Fruit fly (Drosophila melanogaster): Measurements from ENCODE around the gene slgA.

slgA gene

dm6 chrX:21375595-21376047 is 1.8 kb downstream of the slgA start (continued):
- TF ChIP-seq HLH3B (GFP tag; IDR thresholded peaks at IDR 0.05) (0 out of 2 replicates have a peak, but pooled peaks have one; percentile 13), lilli (GFP tag; optimal IDR thresholded peaks at IDR 0.05) (peak; percentile 28), Gug (GFP tag; IDR thresholded peaks at IDR 0.05) (peak; percentile 36; the same call in 1 of the 4 replicates), Lpt (GFP tag; optimal IDR thresholded peaks at IDR 0.05) (no peak), vvl (GFP tag; IDR thresholded peaks at IDR 0.05) (peak; percentile 46; the same call in 1 of the 2 replicates), tup (GFP tag; optimal IDR thresholded peaks at IDR 0.05) (no peak), E2f2 (GFP tag; IDR thresholded peaks at IDR 0.05) (peak; percentile 26; the same call in 1 of the 2 replicates), CG6689 (GFP tag; IDR thresholded peaks at IDR 0.05) (peak; percentile 43; the same call in 1 of the 2 replicates), CG6683 (GFP tag; optimal IDR thresholded peaks at IDR 0.05) (peak; percentile 11), Elba2 (GFP tag; optimal IDR thresholded peaks at IDR 0.05) (no peak), crol (GFP tag; IDR thresholded peaks at IDR 0.05) (peak; percentile 27; the same call in 1 of the 2 replicates), CG17359 (tag; optimal IDR thresholded peaks at IDR 0.05) (peak; percentile 41), CG15479 (GFP tag; optimal IDR thresholded peaks at IDR 0.05) (no peak), Hsf (GFP tag; optimal IDR thresholded peaks at IDR 0.05) (no peak), sug (tag; optimal IDR thresholded peaks at IDR 0.05) (peak; percentile 30), gem (tag; optimal IDR thresholded peaks at IDR 0.05) (peak; percentile 75), Dfd (GFP tag; optimal IDR thresholded peaks at IDR 0.05) (no peak), ro (GFP tag; IDR thresholded peaks at IDR 0.05) (no peak), CG10147 (GFP tag; optimal IDR thresholded peaks at IDR 0.05) (peak; percentile 49), CG15514 (GFP tag; optimal IDR thresholded peaks at IDR 0.05) (peak; percentile 34), CG4820 (GFP tag; optimal IDR thresholded peaks at IDR 0.05) (no peak), D (optimal IDR thresholded peaks at IDR 0.05) (no peak), D (GFP tag; optimal IDR thresholded peaks at IDR 0.05) (no peak), nom (GFP tag; optimal IDR thresholded peaks at IDR 0.05) (no peak), disco-r (GFP tag; optimal IDR thresholded peaks at IDR 0.05) (no peak), slbo (GFP tag; IDR thresholded peaks at IDR 0.05) (peak; percentile 63), ci (GFP tag; IDR thresholded peaks at IDR 0.05) (no peak), CG17912 (GFP tag; optimal IDR thresholded peaks at IDR 0.05) (no peak), Bteb2 (GFP tag; optimal IDR thresholded peaks at IDR 0.05) (no peak), Bgb (GFP tag; IDR thresholded peaks at IDR 0.05; ENCODE audit: partially characterized antibody) (no peak), esg (GFP tag; conservative IDR thresholded peaks at IDR 0.05) (no peak), CG11560 (tag; IDR thresholded peaks at IDR 0.05) (no peak), zfh2 (GFP tag; optimal IDR thresholded peaks at IDR 0.05) (no peak), CG8089 (GFP tag; optimal IDR thresholded peaks at IDR 0.05) (no peak), ara (GFP tag; IDR thresholded peaks at IDR 0.05) (no peak), CG32532 (GFP tag; IDR thresholded peaks at IDR 0.05) (peak; percentile 59), CG1832 (GFP tag; optimal IDR thresholded peaks at IDR 0.05) (no peak), unc-4 (GFP tag; IDR thresholded peaks at IDR 0.05; ENCODE audit: partially characterized antibody) (no peak), ssp (GFP tag; IDR thresholded peaks at IDR 0.05) (no peak), Hr39 (optimal IDR thresholded peaks at IDR 0.05) (no peak), CG14050 (GFP tag; IDR thresholded peaks at IDR 0.05) (no peak), ttk (GFP tag; IDR thresholded peaks at IDR 0.05) (no peak), Oaz (GFP tag; IDR thresholded peaks at IDR 0.05) (no peak), CG12391 (tag; optimal IDR thresholded peaks at IDR 0.05) (peak; percentile 37), CHES-1-like (GFP tag; optimal IDR thresholded peaks at IDR 0.05) (no peak), CG30403 (GFP tag; optimal IDR thresholded peaks at IDR 0.05) (peak; percentile 44), Nf-YC (tag; optimal IDR thresholded peaks at IDR 0.05) (peak; percentile 24), CG3847 (GFP tag; IDR thresholded peaks at IDR 0.05) (peak; percentile 13; the same call in 1 of the 2 replicates), Nf-YA (GFP tag; IDR thresholded peaks at IDR 0.05) (no peak), mam (GFP tag; optimal IDR thresholded peaks at IDR 0.05) (no peak), CG2875 (GFP tag; optimal IDR thresholded peaks at IDR 0.05) (no peak), ftz-f1 (GFP tag; optimal IDR thresholded peaks at IDR 0.05) (no peak)

Measured in whole organism, embryonic.